Fruit fly (Drosophila melanogaster): ENCODE measurements around the gene CG17292.
A peak's percentile ranks its signal among the peaks of the same experiment; 100 is the strongest.

The CG17292 gene

DNA sequence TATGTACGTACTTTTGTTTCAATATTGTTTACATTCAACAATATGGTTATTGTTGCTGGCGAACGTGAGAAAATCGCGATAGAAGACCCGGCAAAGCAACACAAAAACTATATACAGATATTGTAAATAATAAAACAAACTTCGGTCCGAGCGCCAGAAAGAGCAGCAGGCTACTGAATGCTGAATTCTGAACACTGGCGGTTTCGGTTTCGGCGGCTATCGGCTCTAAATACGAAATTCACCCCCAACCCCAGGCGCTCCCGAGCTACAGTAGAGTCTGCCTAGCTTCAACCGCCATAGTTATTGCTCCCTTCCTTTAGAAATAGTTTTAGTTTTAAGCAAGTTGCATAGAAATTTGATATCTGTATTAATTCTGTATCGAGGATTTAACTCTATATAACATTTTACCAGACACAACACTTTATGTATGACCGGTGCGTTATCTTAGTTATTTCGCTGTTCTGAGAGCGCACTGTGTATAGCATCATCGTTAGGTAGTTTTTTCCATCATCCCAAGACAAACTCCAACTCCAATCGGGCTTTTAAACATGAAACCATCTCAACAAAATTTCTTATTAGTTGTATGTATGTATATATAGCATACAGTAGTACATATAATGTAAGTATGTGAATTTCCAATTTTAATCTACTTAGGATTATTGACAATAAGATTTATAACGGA is 7.8 kb upstream of the CG17292 start, which contains the start of gene CG7627 (continued):
- peak; percentile 73 for TF ChIP-seq CG12659 (GFP tag; optimal IDR thresholded peaks at IDR 0.05)
- peak; percentile 70 for TF ChIP-seq unpg (GFP tag; optimal IDR thresholded peaks at IDR 0.05)
- TF ChIP-seq sens-2 (GFP tag; IDR thresholded peaks at IDR 0.05), result no peak
- TF ChIP-seq lab (GFP tag; optimal IDR thresholded peaks at IDR 0.05), result peak; percentile 88
- no peak for TF ChIP-seq knrl (GFP tag; IDR thresholded peaks at IDR 0.05; ENCODE audit: partially characterized antibody)
- TF ChIP-seq Hr78 (GFP tag; optimal IDR thresholded peaks at IDR 0.05), result peak in 1 of 2 experiments; percentile 15
- no peak for TF ChIP-seq CG5953 (GFP tag; IDR thresholded peaks at IDR 0.05)
- no peak for TF ChIP-seq CG2199 (GFP tag; IDR thresholded peaks at IDR 0.05)
- peak; percentile 3 for TF ChIP-seq grn (GFP tag; optimal IDR thresholded peaks at IDR 0.05)
- TF ChIP-seq nau (GFP tag; optimal IDR thresholded peaks at IDR 0.05), result peak; percentile 34
- no peak for TF ChIP-seq usp (GFP tag; optimal IDR thresholded peaks at IDR 0.05)
- peak; percentile 60; the same call in 1 of the 2 replicates for TF ChIP-seq stc (GFP tag; IDR thresholded peaks at IDR 0.05)
- TF ChIP-seq CG12219 (GFP tag; optimal IDR thresholded peaks at IDR 0.05), result peak; percentile 73
- TF ChIP-seq sr (GFP tag; IDR thresholded peaks at IDR 0.05), result peak; percentile 22; the same call in 1 of the 3 replicates
- TF ChIP-seq ATbp (GFP tag; optimal IDR thresholded peaks at IDR 0.05), result peak; percentile 68
- TF ChIP-seq ttk (GFP tag; IDR thresholded peaks at IDR 0.05), result peak; percentile 72
- TF ChIP-seq Ada2b (GFP tag; IDR thresholded peaks at IDR 0.05), result peak; percentile 83
- TF ChIP-seq CG1233 (GFP tag; optimal IDR thresholded peaks at IDR 0.05), result peak; percentile 54
- peak; percentile 53 for TF ChIP-seq CG6654 (GFP tag; optimal IDR thresholded peaks at IDR 0.05)
- peak; percentile 57; the same call in 1 of the 2 replicates for TF ChIP-seq rib (GFP tag; IDR thresholded peaks at IDR 0.05)
- peak; percentile 67 for TF ChIP-seq CG9437 (GFP tag; optimal IDR thresholded peaks at IDR 0.05)
- TF ChIP-seq CG11093 (GFP tag; IDR thresholded peaks at IDR 0.05), result peak; percentile 63; the same call in 1 of the 3 replicates
- no peak for TF ChIP-seq CG10321 (GFP tag; IDR thresholded peaks at IDR 0.05)
- peak; percentile 81 for TF ChIP-seq CG17359 (tag; optimal IDR thresholded peaks at IDR 0.05)
- TF ChIP-seq CG17361 (GFP tag; IDR thresholded peaks at IDR 0.05), result peak; percentile 81
- TF ChIP-seq Nf-YB (GFP tag; optimal IDR thresholded peaks at IDR 0.05), result peak; percentile 26
- TF ChIP-seq run (tag; optimal IDR thresholded peaks at IDR 0.05), result peak; percentile 35
- TF ChIP-seq CG6683 (GFP tag; optimal IDR thresholded peaks at IDR 0.05), result peak; percentile 63
- peak; percentile 59 for TF ChIP-seq org-1 (GFP tag; optimal IDR thresholded peaks at IDR 0.05)
- peak; percentile 87 for TF ChIP-seq Rfx (GFP tag; IDR thresholded peaks at IDR 0.05)
- TF ChIP-seq Fer1 (GFP tag; optimal IDR thresholded peaks at IDR 0.05), result peak; percentile 86
- peak; percentile 74; the same call in 2 of the 4 replicates for TF ChIP-seq chinmo (GFP tag; IDR thresholded peaks at IDR 0.05; ENCODE audit: partially characterized antibody)
- no peak for TF ChIP-seq CG10274 (GFP tag; optimal IDR thresholded peaks at IDR 0.05)
- peak; percentile 32 for TF ChIP-seq CG30020 (tag; optimal IDR thresholded peaks at IDR 0.05)
- TF ChIP-seq CG7928 (GFP tag; optimal IDR thresholded peaks at IDR 0.05), result peak; percentile 49
- peak; percentile 70; the same call in 1 of the 2 replicates for TF ChIP-seq dimm (GFP tag; IDR thresholded peaks at IDR 0.05)
- peak; percentile 65 for TF ChIP-seq lbe (GFP tag; optimal IDR thresholded peaks at IDR 0.05)
- TF ChIP-seq BEAF-32 (GFP tag; optimal IDR thresholded peaks at IDR 0.05), result no peak
- peak; percentile 37 for TF ChIP-seq CG4707 (GFP tag; optimal IDR thresholded peaks at IDR 0.05)
- peak; percentile 74; the same call in 2 of the 3 replicates for TF ChIP-seq CG6175 (GFP tag; IDR thresholded peaks at IDR 0.05)
- peak; percentile 83 for TF ChIP-seq cwo (GFP tag; optimal IDR thresholded peaks at IDR 0.05)
- TF ChIP-seq Dll (GFP tag; IDR thresholded peaks at IDR 0.05; ENCODE audit: partially characterized antibody), result no peak
- peak; percentile 76 for TF ChIP-seq CG15269 (tag; optimal IDR thresholded peaks at IDR 0.05)
- TF ChIP-seq bowl (GFP tag; IDR thresholded peaks at IDR 0.05), result no peak
- TF ChIP-seq Dad (GFP tag; optimal IDR thresholded peaks at IDR 0.05), result peak; percentile 61
- TF ChIP-seq B-H1 (GFP tag; IDR thresholded peaks at IDR 0.05), result no peak
- TF ChIP-seq CG18011 (GFP tag; optimal IDR thresholded peaks at IDR 0.05), result peak; percentile 26
- peak; percentile 75 for TF ChIP-seq Aef1 (GFP tag; IDR thresholded peaks at IDR 0.05)
